Fruit fly (Drosophila melanogaster) whole organism, pupa: ENCODE measurements around the gene Orct.

Experiments used
- CG15710 ChIP-seq: fragments of 200-800 bp; sonication (Bioruptor generic); optimal IDR thresholded peaks from 2 replicates; lab custom pipeline; 2018; ENCODE audit warnings: missing biosample characterization, mild to moderate bottlenecking, missing genetic modification characterization, moderate library complexity
- CG32121 ChIP-seq: fragments of 200-800 bp; sonication (Bioruptor generic); IDR thresholded peaks from 2 replicates; pipeline ENCODE4 v1.3.6; 2022; ENCODE audit warnings: missing biosample characterization, missing genetic modification characterization
- CG4496 ChIP-seq: fragments of 200-800 bp; sonication (Bioruptor generic); IDR thresholded peaks from 3 replicates; pipeline ENCODE4 v1.3.6; 2022; ENCODE audit warnings: missing biosample characterization, missing genetic modification characterization
- D1 ChIP-seq: fragments of 200-800 bp; sonication (Bioruptor generic); optimal IDR thresholded peaks from 2 replicates; lab custom pipeline; 2018; ENCODE audit warnings: missing biosample characterization, mild to moderate bottlenecking, missing genetic modification characterization, moderate library complexity
- EcR ChIP-seq: fragments of 200-800 bp; sonication (Bioruptor generic); optimal IDR thresholded peaks from 3 replicates; lab custom pipeline; 2019; ENCODE audit warnings: missing biosample characterization, missing genetic modification characterization, mild to moderate bottlenecking, moderate library complexity, missing genetic modification reagents
- Ets98B ChIP-seq: fragments of 200-800 bp; sonication (Bioruptor generic); IDR thresholded peaks from 2 replicates; pipeline ENCODE4 v1.3.6; 2022; ENCODE audit warnings: missing biosample characterization, missing genetic modification characterization
- Pif1A ChIP-seq: fragments of 200-800 bp; sonication (Bioruptor generic); optimal IDR thresholded peaks from 3 replicates; lab custom pipeline; 2016; ENCODE audit warnings: missing biosample characterization, missing genetic modification characterization
- fd96Ca ChIP-seq: fragments of 200-800 bp; sonication (Bioruptor generic); IDR thresholded peaks from 3 replicates; pipeline ENCODE4 v1.3.6; 2022; ENCODE audit warnings: missing biosample characterization, missing genetic modification characterization

dm6 chr3R:24231206-24231502, 44.9 kb upstream of the Orct start:
- TF ChIP-seq fd96Ca (GFP tag; lab: Robert Waterston, UW) = peak; percentile 31; the same call in 1 of the 3 replicates
- TF ChIP-seq CG4496 = no peak
- no peak for TF ChIP-seq Pif1A (GFP tag; lab: Kevin White, UChicago)
- TF ChIP-seq D1 (tag; lab: Kevin White, UChicago) = no peak
- TF ChIP-seq EcR (GFP tag; lab: Kevin White, UChicago) = peak; percentile 41
- TF ChIP-seq Ets98B (GFP tag; lab: Robert Waterston, UW) = no peak
- TF ChIP-seq CG32121 (GFP tag; lab: Robert Waterston, UW) = no peak
- TF ChIP-seq CG15710 = no peak
